Worm (Caenorhabditis elegans) whole organism, L4/young adult: ENCODE data around the gene D1086.5.
"Not testable (repeated sequence)": the region's sequence is repeated elsewhere in the genome, so short reads cannot be mapped to it uniquely, and the experiment has no call there.

Experiments used
- W03F9.2 ChIP-seq: fragments of 150-350 bp; optimal IDR thresholded peaks from 2 replicates; lab custom pipeline; 2014; ENCODE audit warnings: missing biosample characterization, missing genetic modification characterization
- dao-5 ChIP-seq: sonication (generic microtip); optimal IDR thresholded peaks from 2 replicates; lab custom pipeline; 2016; ENCODE audit warnings: missing genotype, missing genetic modification characterization, moderate library complexity, missing compliant biosample characterization
- him-1 ChIP-seq: sonication (generic microtip); optimal IDR thresholded peaks from 2 replicates; lab custom pipeline; 2016; ENCODE audit warnings: missing genotype, missing genetic modification reagents, missing genetic modification characterization, missing compliant biosample characterization

Gene D1086.5

DNA sequence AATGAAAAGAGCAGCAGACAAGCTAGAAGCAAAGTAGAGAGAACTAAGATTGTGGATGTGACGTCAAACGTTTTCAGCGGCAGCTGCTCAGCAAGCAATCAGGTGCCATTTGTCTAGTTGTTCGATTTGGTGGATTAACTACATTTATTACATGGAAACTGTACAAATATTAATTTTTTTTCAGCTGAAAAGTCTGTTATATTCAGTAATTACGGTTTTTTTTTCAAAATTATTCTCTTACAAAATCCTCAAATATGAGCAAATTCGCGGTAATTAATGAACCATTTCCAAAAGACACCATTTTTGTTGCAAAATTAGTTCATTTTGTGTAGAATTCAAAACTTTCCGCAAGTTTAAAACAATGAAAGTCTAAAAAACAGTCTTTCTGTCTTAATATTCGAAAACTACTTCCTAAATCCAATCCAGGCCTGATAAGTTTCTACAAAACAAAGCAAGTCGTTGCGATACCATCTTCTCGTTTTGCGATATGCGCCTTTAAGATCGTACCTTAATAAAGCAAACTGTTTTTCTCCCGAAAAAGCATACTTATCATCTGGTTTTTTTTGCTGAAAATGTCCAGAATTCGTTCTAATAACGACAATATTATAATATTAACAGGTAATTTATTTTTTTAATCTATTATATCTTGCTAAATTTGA is at the start of gene D1086.5, which contains the start of gene him-5:
D1086.5 (minus strand) TSS at position 51 of the 659 bp plus-strand sequence.
him-5 (plus strand) TSS at position 118 of the 659 bp plus-strand sequence.
- no peak for TF ChIP-seq dao-5
- TF ChIP-seq him-1 (tag; lab: Kevin White, UChicago), result no peak
- TF ChIP-seq W03F9.2 (tag; lab: Kevin White, UChicago), result no peak

DNA sequence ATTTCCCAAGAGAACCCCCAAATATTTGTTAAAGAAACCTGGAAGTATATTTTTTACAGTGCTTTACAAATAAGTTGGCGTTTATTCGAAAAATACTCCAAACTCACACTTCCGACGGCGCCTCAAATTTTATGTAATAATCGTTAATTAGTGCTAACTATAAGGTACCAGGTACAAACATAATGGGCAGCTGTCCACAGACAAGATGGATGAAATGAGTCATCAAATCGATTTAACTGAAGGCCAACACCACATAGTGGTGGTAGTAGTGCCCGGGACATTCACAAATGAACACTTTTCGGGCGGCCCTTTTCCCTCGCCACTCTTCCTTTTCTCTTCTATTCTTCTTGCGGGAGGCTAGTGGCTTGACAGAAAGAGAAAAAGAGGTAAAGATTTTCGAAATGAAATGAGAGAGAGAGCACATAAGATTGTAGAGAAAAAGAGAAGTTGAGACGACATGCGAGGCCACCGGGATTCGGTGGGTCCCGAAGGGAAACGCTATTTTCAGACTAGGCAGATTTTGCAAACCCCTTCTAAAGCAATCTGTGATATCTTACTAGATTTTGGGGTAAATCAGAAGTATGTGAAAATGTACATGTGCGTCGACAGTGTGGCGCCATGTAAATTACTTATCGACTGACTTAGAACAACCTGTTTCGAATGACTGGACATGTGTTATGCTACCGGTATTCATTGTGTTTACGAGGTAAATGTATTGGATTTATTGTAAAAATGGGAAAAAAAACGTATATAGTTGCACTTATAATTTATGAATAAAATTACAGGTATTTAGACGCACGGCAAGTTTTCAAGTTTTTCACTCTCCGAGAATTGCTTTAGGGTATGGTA is 49.3 kb upstream of the D1086.5 start:
- no peak for TF ChIP-seq dao-5
- TF ChIP-seq W03F9.2 (tag; lab: Kevin White, UChicago), result no peak
- no peak for TF ChIP-seq him-1 (tag; lab: Kevin White, UChicago)

DNA sequence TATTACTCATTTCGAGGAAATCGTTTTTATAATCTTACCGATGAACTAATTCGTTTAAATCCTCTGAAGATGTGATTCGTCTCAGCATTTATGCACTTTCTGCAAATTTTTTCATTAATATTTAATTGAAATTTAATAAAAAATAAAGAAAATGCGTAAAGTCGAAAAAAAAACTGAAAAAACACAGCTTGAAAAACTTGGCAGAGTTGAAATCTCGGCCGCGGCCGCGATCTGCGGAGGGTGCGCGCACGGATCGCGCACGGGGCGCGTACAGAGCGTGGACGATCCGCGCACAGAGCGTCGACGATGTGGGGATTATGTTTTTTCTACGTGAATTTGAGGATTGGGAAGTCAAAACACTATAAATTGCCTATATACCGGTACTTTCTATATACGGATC is 47.6 kb upstream of the D1086.5 start, which contains the start of gene AH10.4:
AH10.4 (minus strand) TSS at position 101 of the 400 bp plus-strand sequence.
- TF ChIP-seq W03F9.2 (tag; lab: Kevin White, UChicago); dao-5; him-1 (tag; lab: Kevin White, UChicago): not testable (repeated sequence)

DNA sequence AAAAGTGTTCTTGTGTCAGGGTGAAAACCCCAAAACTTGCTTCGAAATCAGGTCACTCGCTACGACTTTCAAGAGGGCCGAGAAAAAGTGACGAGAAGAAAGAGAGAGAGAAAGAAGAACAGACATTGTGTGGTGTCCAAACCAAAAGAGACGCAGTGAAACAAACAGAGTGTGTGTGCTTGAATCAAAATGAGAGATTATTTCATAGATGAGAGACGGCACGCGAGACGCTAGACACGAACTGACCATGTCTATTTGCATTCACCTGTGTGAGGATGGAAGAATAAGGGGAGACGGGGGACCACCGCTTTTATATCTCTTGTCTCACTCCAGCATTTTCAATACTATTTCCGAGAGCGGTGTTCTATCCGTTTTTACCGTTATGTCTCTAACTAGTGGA is 46.0 kb upstream of the D1086.5 start:
- TF ChIP-seq W03F9.2 (tag; lab: Kevin White, UChicago) (no peak), him-1 (tag; lab: Kevin White, UChicago) (no peak), dao-5 (no peak)

DNA sequence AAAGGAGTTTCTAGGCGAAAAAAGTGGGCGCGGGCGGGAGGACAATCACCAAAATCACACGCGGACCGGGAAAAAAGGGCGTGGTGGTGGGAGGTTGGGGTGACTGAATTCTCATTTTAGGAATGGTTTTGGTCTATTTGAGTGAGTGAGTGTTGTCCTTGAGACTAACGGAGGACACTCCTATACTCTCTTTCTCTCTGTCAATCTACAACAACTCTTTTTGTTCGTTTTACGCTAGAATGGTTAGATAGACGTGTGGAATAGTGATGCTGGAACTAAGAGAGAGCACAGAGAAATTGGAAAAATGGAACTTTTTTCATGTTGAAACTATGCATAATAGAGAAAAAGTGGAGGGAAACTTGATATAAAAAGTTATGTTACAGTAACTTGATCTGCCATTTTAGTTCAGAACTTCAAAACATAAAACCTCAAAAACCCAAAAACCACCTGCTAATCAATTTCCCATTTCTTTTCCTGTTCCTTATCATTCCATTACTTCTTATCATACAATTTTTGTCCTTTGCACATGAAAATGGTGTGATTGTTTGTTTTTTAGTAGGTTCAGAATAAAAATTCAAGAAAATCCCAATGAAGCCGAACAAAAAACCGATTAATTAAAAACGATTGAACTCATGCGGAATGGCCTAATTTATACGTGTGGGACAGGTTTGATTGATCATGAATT is 44.7 kb upstream of the D1086.5 start:
- no peak for TF ChIP-seq him-1 (tag; lab: Kevin White, UChicago)
- TF ChIP-seq W03F9.2 (tag; lab: Kevin White, UChicago), result no peak
- no peak for TF ChIP-seq dao-5

DNA sequence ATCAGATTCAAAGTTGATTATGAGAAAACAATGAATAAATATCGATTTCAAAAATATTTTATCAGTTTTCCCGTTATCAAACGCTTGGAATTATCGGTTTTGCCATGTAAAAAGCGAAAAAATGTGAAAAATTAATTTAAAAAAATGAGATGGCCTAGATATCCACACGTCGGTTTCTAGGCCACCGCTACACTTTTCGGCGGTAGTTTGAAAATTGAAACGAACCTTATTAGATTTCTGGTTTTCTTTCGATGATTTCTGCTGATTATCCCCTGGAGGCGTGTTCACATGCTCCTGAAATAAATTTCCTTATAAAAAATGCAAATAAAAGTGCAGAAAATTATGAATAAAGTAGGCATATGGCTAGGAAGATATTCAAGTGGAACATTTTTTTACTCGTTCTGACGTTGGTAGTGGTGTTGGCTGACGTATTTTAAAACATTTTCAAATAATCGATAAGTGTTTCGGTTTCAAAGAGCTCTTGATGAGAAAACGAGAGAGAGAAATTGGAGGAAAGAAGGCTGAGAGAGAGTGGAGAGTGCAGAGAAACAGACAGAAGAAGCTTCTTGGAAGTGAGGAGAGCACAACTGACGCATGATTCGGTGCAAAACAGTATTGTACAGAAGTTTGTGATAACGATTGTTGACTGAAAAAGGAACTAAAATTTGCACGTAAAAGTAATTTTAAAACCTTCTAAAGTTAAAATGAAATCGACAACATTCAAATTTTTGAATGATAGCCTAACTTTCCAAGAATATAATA is 43.0 kb upstream of the D1086.5 start:
- TF ChIP-seq dao-5, result no peak
- no peak for TF ChIP-seq W03F9.2 (tag; lab: Kevin White, UChicago)
- TF ChIP-seq him-1 (tag; lab: Kevin White, UChicago), result no peak

DNA sequence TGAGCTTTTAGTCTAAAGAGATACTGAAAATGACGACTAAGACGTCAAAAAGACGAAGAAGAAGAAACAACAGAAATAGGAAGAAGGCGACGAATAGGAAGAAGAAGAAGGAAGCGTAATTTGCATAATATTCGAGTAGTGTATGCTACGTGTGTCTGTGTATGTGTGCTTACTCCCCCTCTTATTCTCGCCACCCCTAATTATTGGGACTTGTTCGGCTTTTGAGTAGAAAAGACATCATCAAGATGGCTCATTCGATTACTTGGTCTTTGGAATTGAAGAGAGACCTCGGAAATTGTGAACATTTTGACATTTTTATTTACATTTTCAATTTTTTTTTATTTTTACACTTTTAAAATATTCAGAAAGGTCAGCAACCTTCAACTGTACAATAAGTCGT is 40.1 kb upstream of the D1086.5 start:
- no peak for TF ChIP-seq him-1 (tag; lab: Kevin White, UChicago)
- TF ChIP-seq dao-5, result no peak
- TF ChIP-seq W03F9.2 (tag; lab: Kevin White, UChicago), result no peak

DNA sequence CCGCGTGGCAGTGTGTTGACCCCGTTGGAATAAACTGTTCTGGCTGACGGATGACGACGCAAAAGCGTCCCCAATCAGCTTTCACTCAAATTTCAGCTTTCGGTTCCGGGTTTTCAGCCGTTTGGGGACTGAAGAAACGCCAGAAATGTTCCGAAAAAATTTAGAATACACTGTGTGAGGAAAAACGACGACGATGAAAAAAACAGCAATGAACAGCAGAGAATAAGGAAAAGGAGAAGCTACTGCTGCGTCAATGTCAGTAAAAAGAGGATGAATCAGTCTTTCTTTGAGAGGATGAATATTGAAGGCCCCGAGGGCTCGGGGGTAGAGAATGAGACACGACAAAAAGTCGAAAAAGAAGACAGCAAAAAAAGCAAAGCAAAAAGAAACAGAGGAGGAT is 38.7 kb upstream of the D1086.5 start:
- TF ChIP-seq him-1 (tag; lab: Kevin White, UChicago) (no peak), W03F9.2 (tag; lab: Kevin White, UChicago) (no peak), dao-5 (no peak)

DNA sequence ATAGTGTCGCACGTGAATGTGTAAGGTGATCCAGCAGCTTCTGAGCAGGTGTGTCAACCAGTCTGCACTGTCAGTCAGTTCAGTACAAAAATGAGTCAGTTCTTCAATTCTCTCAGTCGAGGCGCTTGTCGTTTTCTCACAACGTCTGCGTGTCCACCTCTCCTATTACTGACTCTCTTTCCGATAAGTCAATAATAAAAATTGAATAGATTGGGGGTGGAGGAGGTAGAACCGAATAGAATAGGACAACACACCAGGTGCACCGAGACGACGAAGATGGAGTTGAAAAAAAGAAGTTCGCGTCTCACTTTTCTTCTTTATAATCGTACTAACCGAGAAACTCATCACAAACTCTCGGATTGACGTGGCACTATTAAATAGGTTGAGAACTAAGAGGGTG is 37.7 kb upstream of the D1086.5 start:
- no peak for TF ChIP-seq him-1 (tag; lab: Kevin White, UChicago)
- no peak for TF ChIP-seq W03F9.2 (tag; lab: Kevin White, UChicago)
- TF ChIP-seq dao-5, result no peak

DNA sequence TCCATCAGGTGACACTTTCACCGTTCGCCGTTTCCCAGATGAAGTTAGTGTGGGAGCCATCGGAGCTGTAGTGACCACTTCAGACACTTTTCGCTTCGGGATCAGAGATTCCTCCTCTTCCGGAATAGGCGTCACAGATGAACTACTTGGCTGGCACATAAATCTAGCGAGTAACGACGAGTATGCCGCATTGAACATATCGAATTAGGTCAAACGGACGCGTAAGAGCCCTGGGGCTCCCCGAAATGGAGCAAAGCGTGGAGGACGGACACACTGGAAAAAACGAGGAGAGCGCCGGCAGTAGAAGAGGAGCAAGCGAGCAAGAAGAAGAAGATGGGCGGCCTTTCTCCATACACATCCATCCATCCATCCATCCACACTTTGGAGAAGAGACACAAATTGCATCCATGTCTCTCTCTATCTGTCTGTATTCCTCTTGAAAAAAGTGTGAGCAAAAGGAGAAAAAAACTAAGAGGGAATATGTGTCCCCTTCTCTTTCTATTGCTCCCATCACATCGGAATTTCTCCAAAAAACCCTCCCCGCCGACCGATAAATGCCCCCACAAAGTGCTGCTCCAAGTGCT is 36.3 kb upstream of the D1086.5 start:
- TF ChIP-seq W03F9.2 (tag; lab: Kevin White, UChicago) (no peak), dao-5 (no peak)

DNA sequence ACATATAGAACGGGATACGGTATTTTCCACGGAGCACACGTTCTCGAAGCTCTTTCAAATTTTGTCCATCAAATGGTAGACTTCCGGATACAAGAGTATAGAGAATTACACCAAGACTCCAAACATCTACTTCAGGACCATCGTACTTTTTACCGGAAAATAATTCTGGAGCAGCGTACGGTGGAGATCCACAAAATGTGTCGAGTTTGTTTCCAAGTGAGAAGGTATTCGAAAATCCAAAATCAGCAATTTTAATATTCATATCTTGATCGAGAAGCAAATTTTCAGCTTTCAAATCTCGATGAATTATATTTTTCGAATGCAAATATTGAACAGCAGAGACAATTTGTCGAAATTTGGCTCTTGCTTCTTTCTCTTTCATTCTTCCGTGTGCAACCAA is 33.0 kb upstream of the D1086.5 start:
- TF ChIP-seq him-1 (tag; lab: Kevin White, UChicago) (no peak), dao-5 (no peak), W03F9.2 (tag; lab: Kevin White, UChicago) (no peak)

DNA sequence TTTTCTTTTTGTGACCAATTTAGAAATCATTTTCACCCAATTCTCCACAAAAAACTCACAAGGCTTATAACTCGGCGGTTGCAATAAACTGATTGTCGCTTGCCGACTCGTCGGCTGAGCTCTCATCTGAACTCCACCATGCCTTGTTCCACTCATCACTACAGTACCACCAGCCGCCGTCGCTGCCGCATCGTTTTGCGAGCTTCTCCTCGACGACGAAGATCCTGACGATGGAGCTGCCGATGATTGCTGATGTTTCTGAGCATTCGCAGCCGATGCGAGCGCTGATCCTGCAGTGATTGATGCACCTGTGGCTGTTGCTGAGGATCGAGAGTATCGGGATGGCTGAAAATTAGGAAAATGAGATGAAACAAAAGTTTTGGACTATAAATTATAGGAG is 30.5 kb upstream of the D1086.5 start:
- TF ChIP-seq him-1 (tag; lab: Kevin White, UChicago), result no peak
- no peak for TF ChIP-seq W03F9.2 (tag; lab: Kevin White, UChicago)
- TF ChIP-seq dao-5, result no peak

DNA sequence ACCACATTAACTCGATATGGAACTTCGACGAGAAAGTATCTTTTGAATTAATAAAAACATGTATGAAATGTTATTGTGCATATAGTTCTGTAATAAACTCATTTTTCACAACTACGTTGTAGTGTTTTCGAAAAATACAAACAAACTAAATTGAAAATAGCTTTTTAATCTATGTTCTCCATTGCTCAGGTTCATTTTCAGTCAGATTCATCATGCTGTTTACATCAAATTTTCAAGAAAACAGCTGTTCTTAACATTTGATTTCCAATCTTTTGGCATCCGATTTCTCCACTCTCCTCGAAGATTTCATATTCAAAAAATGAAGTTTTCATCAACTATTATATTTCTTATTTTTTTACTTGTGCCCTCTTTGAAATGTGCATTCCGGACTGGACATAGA is 19.9 kb upstream of the D1086.5 start, which contains the start of gene H39E23.2:
H39E23.2 (plus strand) TSS at position 301 of the 400 bp plus-strand sequence.
- TF ChIP-seq him-1 (tag; lab: Kevin White, UChicago) (no peak), W03F9.2 (tag; lab: Kevin White, UChicago) (no peak), dao-5 (no peak)
